Worm (Caenorhabditis elegans) whole organism, young adult: Measurements from ENCODE around the gene idpp-1.

Source experiments
- B0261.1 ChIP-seq: sonication (generic microtip); optimal IDR thresholded peaks from 2 replicates; lab custom pipeline; 2016; ENCODE audit warnings: mild to moderate bottlenecking, missing genetic modification characterization, moderate library complexity, missing compliant biosample characterization
- F49E8.2 ChIP-seq: sonication (generic microtip); optimal IDR thresholded peaks from 3 replicates; lab custom pipeline; 2017; ENCODE audit warnings: missing genetic modification characterization, mild to moderate bottlenecking, missing compliant biosample characterization, antibody characterized with exemption, moderate library complexity; ENCODE audit not compliant: insufficient read depth
- athp-1 ChIP-seq: sonication (generic microtip); optimal IDR thresholded peaks from 2 replicates; lab custom pipeline; 2017; ENCODE audit warnings: mild to moderate bottlenecking, missing genetic modification characterization, missing compliant biosample characterization
- cebp-2 ChIP-seq: fragments of 200-800 bp; sonication (Bioruptor generic); IDR thresholded peaks from 2 replicates; pipeline ENCODE4 v1.3.6; 2022; ENCODE audit warnings: missing genetic modification characterization, missing compliant biosample characterization
- dox-1 ChIP-seq: fragments of 200-800 bp; sonication (Bioruptor generic); IDR thresholded peaks from 2 replicates; pipeline ENCODE4 v1.3.6; 2022; ENCODE audit warnings: missing genetic modification reagents, missing genetic modification characterization, missing compliant biosample characterization
- lin-35 ChIP-seq, 3 experiments: fragments of 150-350 bp in 2 of 3; sonication (generic microtip) in 1 of 3; optimal IDR thresholded peaks; 2 replicates each; lab custom pipeline; 2014 to 2018; ENCODE audit warnings: missing biosample characterization in 3 of 3, missing genetic modification characterization in 3 of 3, missing genetic modification reagents in 3 of 3
- nfyb-1 ChIP-seq: fragments of 200-800 bp; sonication (Bioruptor generic); IDR thresholded peaks from 2 replicates; pipeline ENCODE4 v1.3.6; 2022; ENCODE audit warnings: missing genetic modification reagents, missing genetic modification characterization, missing compliant biosample characterization
- nhr-80 ChIP-seq: sonication (generic microtip); optimal IDR thresholded peaks from 2 replicates; lab custom pipeline; 2016; ENCODE audit warnings: missing genetic modification characterization, missing compliant biosample characterization
- pha-4 ChIP-seq: fragments of 150-350 bp; sonication (generic microtip); optimal IDR thresholded peaks from 2 replicates; lab custom pipeline; 2014; ENCODE audit warnings: missing biosample characterization, missing genetic modification reagents, missing genetic modification characterization
- snpc-1.1 ChIP-seq: sonication (generic microtip); optimal IDR thresholded peaks from 2 replicates; lab custom pipeline; 2017; ENCODE audit warnings: missing genetic modification characterization, mild to moderate bottlenecking, missing compliant biosample characterization, antibody characterized with exemption, moderate library complexity, missing genotype, missing genetic modification reagents; ENCODE audit not compliant: insufficient read depth
- snpc-4 ChIP-seq, 5 experiments: fragments of 150-350 bp in 1 of 5; sonication (generic microtip) in 4 of 5; optimal IDR thresholded peaks; 2 replicates each; lab custom pipeline; 2014 to 2018; ENCODE audit warnings: missing genetic modification characterization in 5 of 5, missing biosample characterization in 3 of 5, antibody characterized with exemption in 2 of 5, mild to moderate bottlenecking in 2 of 5, missing compliant biosample characterization in 2 of 5, missing genotype in 2 of 5, moderate library complexity in 2 of 5, missing genetic modification reagents in 1 of 5
- unc-62 ChIP-seq: fragments of 150-350 bp; optimal IDR thresholded peaks from 2 replicates; lab custom pipeline; 2014; ENCODE audit warnings: missing biosample characterization, missing genetic modification reagents, missing genetic modification characterization

- TF ChIP-seq pha-4 (no peak), cebp-2 (GFP tag; lab: Robert Waterston, UW) (no peak), nfyb-1 (no peak), nhr-80 (tag; lab: Kevin White, UChicago) (peak; percentile 54), athp-1 (tag; lab: Kevin White, UChicago) (peak; percentile 56), unc-62 (no peak), dox-1 (GFP tag; lab: Robert Waterston, UW) (peak; percentile 66), lin-35 (GFP tag; optimal IDR thresholded peaks at IDR 0.05; lab: Kevin White, UChicago) (no peak), F49E8.2 (tag; lab: Kevin White, UChicago) (peak; percentile 62), snpc-1.1 (tag; lab: Kevin White, UChicago) (no peak), snpc-4 (GFP tag; optimal IDR thresholded peaks at IDR 0.05; lab: Kevin White, UChicago) (no peak), snpc-4 (tag; optimal IDR thresholded peaks at IDR 0.05; lab: Kevin White, UChicago) (no peak), B0261.1 (tag; lab: Kevin White, UChicago) (peak; percentile 64)
These were observed 41.7 kb upstream of the idpp-1 start for ce11 chrIII:698814-699213.
